Fruit fly (Drosophila melanogaster) whole organism, embryonic: Measurements from ENCODE around the gene spel1.
A peak's percentile ranks its signal among the peaks of the same experiment; 100 is the strongest.

Source experiments
- Adf1 ChIP-seq: fragments of 200-800 bp; sonication (Bioruptor generic); IDR thresholded peaks from 2 replicates; pipeline ENCODE4 v1.3.6; 2022; ENCODE audit warnings: missing biosample characterization, missing genetic modification characterization
- B-H2 ChIP-seq: fragments of 200-800 bp; sonication (Bioruptor generic); optimal IDR thresholded peaks from 2 replicates; lab custom pipeline; 2018; ENCODE audit warnings: missing biosample characterization, mild to moderate bottlenecking, missing genetic modification characterization
- Bgb ChIP-seq: fragments of 200-800 bp; sonication (Bioruptor generic); IDR thresholded peaks from 2 replicates; pipeline ENCODE4 v1.3.6; 2022; ENCODE audit warnings: missing biosample characterization, missing genetic modification characterization; ENCODE audit not compliant: partially characterized antibody
- Blimp-1 ChIP-seq: fragments of 200-800 bp; sonication (Bioruptor generic); optimal IDR thresholded peaks from 3 replicates; lab custom pipeline; 2018; ENCODE audit warnings: missing biosample characterization, missing genetic modification characterization, mild to moderate bottlenecking, moderate library complexity, missing genetic modification reagents
- BtbVII ChIP-seq: fragments of 200-800 bp; sonication (Bioruptor generic); optimal IDR thresholded peaks from 3 replicates; lab custom pipeline; 2017; ENCODE audit warnings: missing biosample characterization, mild to moderate bottlenecking, missing genetic modification characterization
- CG10543 ChIP-seq: fragments of 200-800 bp; sonication (Bioruptor generic); optimal IDR thresholded peaks from 3 replicates; lab custom pipeline; 2017; ENCODE audit warnings: missing biosample characterization, mild to moderate bottlenecking, missing genetic modification characterization, moderate library complexity
- CG15269 ChIP-seq: fragments of 200-800 bp; sonication (Bioruptor generic); optimal IDR thresholded peaks from 2 replicates; lab custom pipeline; 2018; ENCODE audit warnings: missing biosample characterization, mild to moderate bottlenecking, missing genetic modification characterization, moderate library complexity
- CG15514 ChIP-seq: fragments of 200-800 bp; sonication (Bioruptor generic); optimal IDR thresholded peaks from 3 replicates; lab custom pipeline; 2017; ENCODE audit warnings: missing biosample characterization, missing genetic modification characterization, mild to moderate bottlenecking, moderate library complexity, missing genetic modification reagents
- CG1603 ChIP-seq: fragments of 200-800 bp; sonication (Bioruptor generic); optimal IDR thresholded peaks from 2 replicates; lab custom pipeline; 2019; ENCODE audit warnings: missing biosample characterization, mild to moderate bottlenecking, missing genetic modification characterization, moderate library complexity
- CG1647 ChIP-seq: fragments of 200-800 bp; sonication (Bioruptor generic); optimal IDR thresholded peaks from 3 replicates; lab custom pipeline; 2016; ENCODE audit warnings: missing biosample characterization, missing genetic modification characterization
- CG17328 ChIP-seq: fragments of 200-800 bp; sonication (Bioruptor generic); IDR thresholded peaks from 2 replicates; pipeline ENCODE4 v1.3.6; 2022; ENCODE audit warnings: missing biosample characterization, missing genetic modification characterization
- CG17612 ChIP-seq: fragments of 200-800 bp; sonication (Bioruptor generic); IDR thresholded peaks from 2 replicates; pipeline ENCODE4 v1.3.6; 2022; ENCODE audit warnings: missing biosample characterization, missing genetic modification characterization
- CG2678 ChIP-seq: fragments of 200-800 bp; sonication (Bioruptor generic); optimal IDR thresholded peaks from 3 replicates; lab custom pipeline; 2019; ENCODE audit warnings: missing biosample characterization, mild to moderate bottlenecking, missing genetic modification characterization, moderate library complexity
- CG2712 ChIP-seq: fragments of 200-800 bp; optimal IDR thresholded peaks from 3 replicates; lab custom pipeline; 2019; ENCODE audit warnings: missing biosample characterization, mild to moderate bottlenecking, missing genetic modification characterization, moderate library complexity
- CG5953 ChIP-seq: fragments of 200-800 bp; sonication (Bioruptor generic); IDR thresholded peaks from 2 replicates; pipeline ENCODE4 v1.3.6; 2022; ENCODE audit warnings: missing biosample characterization, missing genetic modification characterization
- CG6654 ChIP-seq: fragments of 200-800 bp; sonication (Bioruptor generic); optimal IDR thresholded peaks from 2 replicates; lab custom pipeline; 2017; ENCODE audit warnings: missing biosample characterization, mild to moderate bottlenecking, missing genetic modification characterization
- CG7839 ChIP-seq: fragments of 200-800 bp; sonication (Bioruptor generic); optimal IDR thresholded peaks from 3 replicates; lab custom pipeline; 2018; ENCODE audit warnings: missing biosample characterization, mild to moderate bottlenecking, missing genetic modification characterization, moderate library complexity
- CG9932 ChIP-seq: fragments of 200-800 bp; sonication (Bioruptor generic); IDR thresholded peaks from 2 replicates; pipeline ENCODE4 v1.3.6; 2022; ENCODE audit warnings: missing biosample characterization, missing genetic modification characterization
- CTCF ChIP-seq: fragments of 200-800 bp; sonication (Bioruptor generic); optimal IDR thresholded peaks from 2 replicates; lab custom pipeline; 2017; ENCODE audit warnings: missing biosample characterization, mild to moderate bottlenecking, missing genetic modification characterization, moderate library complexity
- Dbx ChIP-seq: fragments of 200-800 bp; sonication (Bioruptor generic); IDR thresholded peaks from 3 replicates; pipeline ENCODE4 v1.3.6; 2022; ENCODE audit warnings: missing biosample characterization, missing genetic modification characterization
- Drgx ChIP-seq: fragments of 200-800 bp; sonication (Bioruptor generic); IDR thresholded peaks from 2 replicates; pipeline ENCODE4 v1.3.6; 2022; ENCODE audit warnings: missing biosample characterization, missing genetic modification characterization
- Ets97D ChIP-seq: fragments of 200-800 bp; sonication (Bioruptor generic); optimal IDR thresholded peaks from 3 replicates; lab custom pipeline; 2016; ENCODE audit warnings: missing biosample characterization, missing genetic modification characterization
- Fer1 ChIP-seq: fragments of 200-800 bp; sonication (Bioruptor generic); optimal IDR thresholded peaks from 2 replicates; lab custom pipeline; 2017; ENCODE audit warnings: missing biosample characterization, mild to moderate bottlenecking, missing genetic modification characterization
- HHEX ChIP-seq: fragments of 200-800 bp; sonication (Bioruptor generic); optimal IDR thresholded peaks from 3 replicates; lab custom pipeline; 2017; ENCODE audit warnings: missing biosample characterization, mild to moderate bottlenecking, missing genetic modification characterization, missing genetic modification reagents
- Hand ChIP-seq: fragments of 200-800 bp; sonication (Bioruptor generic); optimal IDR thresholded peaks from 2 replicates; lab custom pipeline; 2017; ENCODE audit warnings: mild to moderate bottlenecking, missing biosample characterization, missing genetic modification reagents, missing genetic modification characterization
- Hmr ChIP-seq: fragments of 200-800 bp; sonication (Bioruptor generic); optimal IDR thresholded peaks from 3 replicates; lab custom pipeline; 2017; ENCODE audit warnings: mild to moderate bottlenecking, missing biosample characterization, missing genetic modification reagents, missing genetic modification characterization
- Med ChIP-seq: fragments of 200-800 bp; sonication (Bioruptor generic); peaks from one replicate; lab custom pipeline; 2016; ENCODE audit warnings: missing biosample characterization, missing genetic modification characterization, mild to moderate bottlenecking, inconsistent platforms, moderate library complexity
- NFAT ChIP-seq: fragments of 200-800 bp; sonication (Bioruptor generic); IDR thresholded peaks from 2 replicates; pipeline ENCODE4 v1.3.6; 2022; ENCODE audit warnings: missing biosample characterization, missing genetic modification characterization
- Ptx1 ChIP-seq: fragments of 200-800 bp; sonication (Bioruptor generic); IDR thresholded peaks from 2 replicates; pipeline ENCODE4 v1.3.6; 2022; ENCODE audit warnings: missing biosample characterization, missing genetic modification characterization
- Xrp1 ChIP-seq: fragments of 200-800 bp; sonication (Bioruptor generic); IDR thresholded peaks from 2 replicates; pipeline ENCODE4 v1.3.6; 2022; ENCODE audit warnings: missing biosample characterization, missing genetic modification characterization
- dmrt99B ChIP-seq: fragments of 200-800 bp; sonication (Bioruptor generic); optimal IDR thresholded peaks from 2 replicates; lab custom pipeline; 2018; ENCODE audit warnings: missing biosample characterization, mild to moderate bottlenecking, missing genetic modification characterization, moderate library complexity
- eve ChIP-seq, 2 experiments: fragments of >200 bp; optimal IDR thresholded peaks; 2 replicates each; lab custom pipeline; 2017; ENCODE audit warnings: missing biosample characterization in 2 of 2, missing genetic modification characterization in 2 of 2
- fd3F ChIP-seq: fragments of 200-800 bp; sonication (Bioruptor generic); optimal IDR thresholded peaks from 2 replicates; lab custom pipeline; 2018; ENCODE audit warnings: missing biosample characterization, mild to moderate bottlenecking, missing genetic modification characterization, moderate library complexity
- gcm ChIP-seq: fragments of 200-800 bp; sonication (Bioruptor generic); optimal IDR thresholded peaks from 2 replicates; lab custom pipeline; 2019; ENCODE audit warnings: missing biosample characterization, mild to moderate bottlenecking, missing genetic modification characterization, moderate library complexity
- lilli ChIP-seq: fragments of 200-800 bp; sonication (Bioruptor generic); optimal IDR thresholded peaks from 3 replicates; lab custom pipeline; 2016; ENCODE audit warnings: missing biosample characterization, missing genetic modification characterization
- lov ChIP-seq, 2 experiments: fragments of 200-800 bp in 1 of 2; fragments of >200 bp in 1 of 2; sonication (Bioruptor generic) in 1 of 2; IDR thresholded peaks in 1 of 2; optimal IDR thresholded peaks in 1 of 2; 2 replicates in 1 of 2; 3 replicates in 1 of 2; pipeline versions ENCODE4 v1.3.6 to Lab custom; 2017 to 2022; ENCODE audit warnings: missing biosample characterization in 1 of 2, missing genetic modification characterization in 1 of 2
- mirr ChIP-seq: fragments of 200-800 bp; sonication (Bioruptor generic); optimal IDR thresholded peaks from 3 replicates; lab custom pipeline; 2018; ENCODE audit warnings: missing biosample characterization, mild to moderate bottlenecking, missing genetic modification characterization
- phol ChIP-seq: fragments of 200-800 bp; sonication (Bioruptor generic); optimal IDR thresholded peaks from 3 replicates; lab custom pipeline; 2018; ENCODE audit warnings: missing biosample characterization, mild to moderate bottlenecking, missing genetic modification characterization, moderate library complexity
- ranshi ChIP-seq: fragments of 200-800 bp; sonication (Bioruptor generic); IDR thresholded peaks from 2 replicates; pipeline ENCODE4 v1.3.6; 2022; ENCODE audit warnings: missing biosample characterization, missing genetic modification characterization
- row ChIP-seq: fragments of 200-800 bp; sonication (Bioruptor generic); IDR thresholded peaks from 3 replicates; pipeline ENCODE4 v1.3.6; 2022; ENCODE audit warnings: missing biosample characterization, missing genetic modification characterization
- schlank ChIP-seq: fragments of 200-800 bp; sonication (Bioruptor generic); optimal IDR thresholded peaks from 2 replicates; lab custom pipeline; 2018; ENCODE audit warnings: missing biosample characterization, mild to moderate bottlenecking, missing genetic modification characterization
- sd ChIP-seq: fragments of 200-800 bp; sonication (Bioruptor generic); optimal IDR thresholded peaks from 3 replicates; lab custom pipeline; 2018; ENCODE audit warnings: missing biosample characterization, mild to moderate bottlenecking, missing genetic modification characterization, moderate library complexity
- sug ChIP-seq: fragments of 200-800 bp; optimal IDR thresholded peaks from 2 replicates; lab custom pipeline; 2019; ENCODE audit warnings: missing biosample characterization, mild to moderate bottlenecking, missing genetic modification characterization, moderate library complexity
- tgo ChIP-seq: fragments of 200-800 bp; sonication (Bioruptor generic); IDR thresholded peaks from 3 replicates; pipeline ENCODE4 v1.3.6; 2022; ENCODE audit warnings: missing biosample characterization, missing genetic modification characterization
- wdn ChIP-seq: fragments of 200-800 bp; sonication (Bioruptor generic); IDR thresholded peaks from 2 replicates; pipeline ENCODE4 v1.3.6; 2022; ENCODE audit warnings: missing biosample characterization, missing genetic modification characterization
- wor ChIP-seq: fragments of 200-800 bp; sonication (Bioruptor generic); IDR thresholded peaks from 2 replicates; pipeline ENCODE4 v1.3.6; 2022; ENCODE audit warnings: missing biosample characterization, missing genetic modification characterization

spel1 gene

dm6 chr2L:14399326-14399725 lies 37.5 kb downstream of the spel1 start (continued):
- TF ChIP-seq CG15269 (peak; percentile 25), fd3F (GFP tag; lab: Kevin White, UChicago) (peak; percentile 44), lov (optimal IDR thresholded peaks at IDR 0.05; lab: Kevin White, UChicago) (no peak), lov (GFP tag; IDR thresholded peaks at IDR 0.05; lab: Robert Waterston, UW) (no peak), Dbx (peak; percentile 57; the same call in 2 of the 3 replicates), Med (GFP tag; lab: Kevin White, UChicago) (peak; percentile 82), Adf1 (GFP tag; lab: Robert Waterston, UW) (0 out of 2 replicates have a peak, but pooled peaks have one; percentile 20), CG9932 (GFP tag; lab: Robert Waterston, UW) (0 out of 2 replicates have a peak, but pooled peaks have one; percentile 5), Hmr (GFP tag; lab: Kevin White, UChicago) (peak; percentile 50), CG15514 (GFP tag; lab: Kevin White, UChicago) (peak; percentile 7), schlank (tag; lab: Kevin White, UChicago) (peak; percentile 3), CG10543 (GFP tag; lab: Kevin White, UChicago) (peak; percentile 58), CG6654 (GFP tag; lab: Kevin White, UChicago) (no peak), HHEX (GFP tag; lab: Kevin White, UChicago) (peak; percentile 25), tgo (GFP tag; lab: Robert Waterston, UW) (no peak), Fer1 (GFP tag; lab: Kevin White, UChicago) (peak; percentile 48), Ets97D (GFP tag; lab: Kevin White, UChicago) (no peak), sug (peak; percentile 4)
- TF ChIP-seq, all 482 proteins: peak for 41

dm6 chr2L:14400676-14401075 lies 38.8 kb downstream of the spel1 start:
- TF ChIP-seq CTCF (GFP tag; lab: Kevin White, UChicago): no peak
- 0 out of 3 replicates have a peak, but pooled peaks have one; percentile 5 for TF ChIP-seq row (GFP tag; lab: Robert Waterston, UW)
- peak; percentile 9 for TF ChIP-seq CG2712 (tag; lab: Kevin White, UChicago)
- no peak for TF ChIP-seq CG1647
- peak; percentile 6; the same call in 1 of the 2 replicates for TF ChIP-seq Xrp1 (GFP tag; lab: Robert Waterston, UW)
- no peak for TF ChIP-seq CG1603 (tag; lab: Kevin White, UChicago)
- TF ChIP-seq dmrt99B (tag; lab: Kevin White, UChicago): peak; percentile 1
- peak; percentile 13; the same call in 1 of the 2 replicates for TF ChIP-seq Ptx1
- TF ChIP-seq phol: peak; percentile 0
- 0 out of 3 replicates have a peak, but pooled peaks have one; percentile 22 for TF ChIP-seq Dbx
- TF ChIP-seq CG7839 (tag; lab: Kevin White, UChicago): peak; percentile 12
- TF ChIP-seq Blimp-1: peak; percentile 2
- TF ChIP-seq NFAT (GFP tag; lab: Robert Waterston, UW): peak; percentile 3; the same call in 1 of the 2 replicates
- peak; percentile 20 for TF ChIP-seq CG2678 (tag; lab: Kevin White, UChicago)

- TF ChIP-seq CG5953: 0 out of 2 replicates have a peak, but pooled peaks have one; percentile 9
- TF ChIP-seq Drgx (GFP tag; lab: Robert Waterston, UW): peak; percentile 42; the same call in 1 of the 2 replicates
- TF ChIP-seq sug: no peak
- no peak for TF ChIP-seq Bgb (GFP tag; lab: Robert Waterston, UW)
- peak; percentile 48 for TF ChIP-seq Med (GFP tag; lab: Kevin White, UChicago)
Measured at dm6 chr2L:14401616-14402240, 39.9 kb downstream of the spel1 start.

dm6 chr2L:14403568-14403967 lies 41.7 kb downstream of the spel1 start:
- TF ChIP-seq CG17328 (GFP tag; lab: Robert Waterston, UW): no peak
- no peak for TF ChIP-seq gcm (GFP tag; lab: Kevin White, UChicago)
- no peak for TF ChIP-seq CG17612 (GFP tag; lab: Robert Waterston, UW)
- TF ChIP-seq eve (GFP tag; optimal IDR thresholded peaks at IDR 0.05; lab: Kevin White, UChicago): no peak
- TF ChIP-seq wor (GFP tag; lab: Robert Waterston, UW): no peak
- TF ChIP-seq BtbVII: no peak
- TF ChIP-seq wdn (GFP tag; lab: Robert Waterston, UW): no peak
- TF ChIP-seq Hand (GFP tag; lab: Kevin White, UChicago): no peak
- no peak for TF ChIP-seq lilli
- TF ChIP-seq ranshi (GFP tag; lab: Robert Waterston, UW): no peak
- peak; percentile 18 for TF ChIP-seq B-H2
- TF ChIP-seq mirr (GFP tag; lab: Kevin White, UChicago): peak; percentile 81
- peak; percentile 50 for TF ChIP-seq sd (tag; lab: Kevin White, UChicago)
